Worm (Caenorhabditis elegans): ENCODE data around the gene dhhc-4.

dhhc-4 gene

DNA sequence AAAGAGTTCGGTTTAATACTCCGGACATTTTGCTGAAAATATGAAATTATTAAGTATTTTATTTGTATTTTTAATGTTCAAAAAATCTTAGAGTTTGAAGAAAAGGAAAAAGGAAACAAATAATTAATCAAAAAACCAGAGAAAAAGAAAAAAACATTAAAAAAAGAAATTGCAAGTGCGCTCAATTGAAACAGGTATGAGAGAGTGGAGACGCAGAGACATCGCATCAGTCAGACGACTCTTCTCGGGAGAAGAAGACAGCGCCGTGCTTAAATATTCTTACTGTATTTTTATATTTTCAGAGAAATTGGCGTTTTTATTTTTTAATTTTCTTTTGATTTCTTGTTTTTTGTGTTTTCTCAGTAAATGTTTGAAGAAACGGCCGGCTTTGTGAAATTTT lies 19.5 kb downstream of the dhhc-4 start, which contains the start of gene mrpl-36 (continued):
- peak in 1 of 2 experiments; percentile 5 for TF ChIP-seq mdl-1 (tag; optimal IDR thresholded peaks at IDR 0.05)
- no peak for TF ChIP-seq aha-1 (tag; optimal IDR thresholded peaks at IDR 0.05)
- no peak for TF ChIP-seq nhr-76 (tag; optimal IDR thresholded peaks at IDR 0.05)
- no peak for TF ChIP-seq zip-4 (GFP tag; optimal IDR thresholded peaks at IDR 0.05)
- TF ChIP-seq dsc-1 (tag; optimal IDR thresholded peaks at IDR 0.05) = no peak
- peak; percentile 50 to 61 for TF ChIP-seq lsy-2 (tag; optimal IDR thresholded peaks at IDR 0.05)
- TF ChIP-seq vab-15 (tag; optimal IDR thresholded peaks at IDR 0.05) = no peak
- peak; percentile 54 for TF ChIP-seq snu-23 (GFP tag; optimal IDR thresholded peaks at IDR 0.05)
- peak; percentile 30 for TF ChIP-seq C16A3.4 (tag; optimal IDR thresholded peaks at IDR 0.05)
- TF ChIP-seq nhr-28 (tag; optimal IDR thresholded peaks at IDR 0.05) = no peak
- TF ChIP-seq isw-1 (GFP tag; IDR thresholded peaks at IDR 0.05) = no peak
- no peak for TF ChIP-seq jun-1 (tag; optimal IDR thresholded peaks at IDR 0.05)
- TF ChIP-seq C34B4.2 (tag; optimal IDR thresholded peaks at IDR 0.05) = no peak
- TF ChIP-seq nhr-12 (tag; optimal IDR thresholded peaks at IDR 0.05) = no peak
- TF ChIP-seq fkh-4 (tag; optimal IDR thresholded peaks at IDR 0.05; ENCODE audit: borderline replicate concordance) = no peak
- peak; percentile 33 to 64 (median 39) for TF ChIP-seq dpl-1 (GFP tag; optimal IDR thresholded peaks at IDR 0.05)
- no peak for TF ChIP-seq nhr-11 (tag; optimal IDR thresholded peaks at IDR 0.05)
- no peak for TF ChIP-seq snpc-4 (tag; optimal IDR thresholded peaks at IDR 0.05)

DNA sequence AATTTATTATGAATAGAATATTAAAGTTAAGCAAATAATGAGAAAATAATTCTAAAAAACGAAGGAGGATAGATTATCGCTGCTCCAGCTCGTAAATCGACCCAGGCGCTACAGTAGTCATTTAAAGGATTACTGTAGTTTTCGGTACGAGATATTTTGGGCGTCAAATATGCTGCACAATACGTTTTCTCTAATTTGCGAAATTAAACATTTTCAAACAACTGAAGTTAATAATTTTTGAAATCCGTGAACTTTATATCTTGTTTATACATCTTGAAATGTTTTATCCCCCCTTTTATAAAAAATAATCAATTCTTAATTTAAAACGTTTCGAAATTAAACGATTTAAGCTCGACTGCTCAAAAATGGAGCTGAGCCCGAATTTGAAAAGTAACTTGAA lies 21.5 kb downstream of the dhhc-4 start, which contains the start of gene K11H3.2:
K11H3.2 (plus strand) TSS at position 301 of the 400 bp plus-strand sequence.
- no peak for TF ChIP-seq nhr-84 (tag; optimal IDR thresholded peaks at IDR 0.05)
- TF ChIP-seq nhr-47 (tag; optimal IDR thresholded peaks at IDR 0.05) = no peak
- no peak for TF ChIP-seq elt-2 (tag; optimal IDR thresholded peaks at IDR 0.05)
- no peak for TF ChIP-seq C16A3.4 (tag; optimal IDR thresholded peaks at IDR 0.05)
- no peak for TF ChIP-seq unc-130 (tag; optimal IDR thresholded peaks at IDR 0.05)

ce11 chrIII:9843715-9844114 lies 23.9 kb downstream of the dhhc-4 start, which contains the start of gene K11H3.5:
TSS of gene K11H3.5 (plus strand) at chrIII:9843768.
- TF ChIP-seq mab-9 (GFP tag; IDR thresholded peaks at IDR 0.05) (no peak), efl-1 (optimal IDR thresholded peaks at IDR 0.05) (no peak), efl-1 (GFP tag; optimal IDR thresholded peaks at IDR 0.05 in 1 of 2) (peak in 1 of 2 experiments; percentile 64)

- TF ChIP-seq lin-39 (tag; optimal IDR thresholded peaks at IDR 0.05) = no peak
- TF ChIP-seq alr-1 (tag; optimal IDR thresholded peaks at IDR 0.05; ENCODE audit: borderline replicate concordance) = no peak
- no peak for TF ChIP-seq rnt-1 (tag; optimal IDR thresholded peaks at IDR 0.05)
- TF ChIP-seq pax-3 (tag; optimal IDR thresholded peaks at IDR 0.05) = no peak
- TF ChIP-seq mab-9 (GFP tag; IDR thresholded peaks at IDR 0.05) = no peak
- no peak for TF ChIP-seq hlh-4 (tag; optimal IDR thresholded peaks at IDR 0.05)
- TF ChIP-seq lin-35 (GFP tag; optimal IDR thresholded peaks at IDR 0.05) = no peak
- no peak for TF ChIP-seq unc-62 (GFP tag; optimal IDR thresholded peaks at IDR 0.05)
- TF ChIP-seq dsc-1 (tag; optimal IDR thresholded peaks at IDR 0.05) = no peak
- no peak for TF ChIP-seq C04F5.9 (tag; optimal IDR thresholded peaks at IDR 0.05)
- TF ChIP-seq mef-2 (tag; optimal IDR thresholded peaks at IDR 0.05) = no peak
- TF ChIP-seq fkh-8 (tag; optimal IDR thresholded peaks at IDR 0.05) = no peak
- TF ChIP-seq ceh-63 (GFP tag; optimal IDR thresholded peaks at IDR 0.05) = no peak
- no peak for TF ChIP-seq nhr-77 (tag; optimal IDR thresholded peaks at IDR 0.05)
- no peak for TF ChIP-seq egl-27 (tag; optimal IDR thresholded peaks at IDR 0.05)
- no peak for TF ChIP-seq efl-1 (optimal IDR thresholded peaks at IDR 0.05)
- TF ChIP-seq efl-1 (GFP tag; optimal IDR thresholded peaks at IDR 0.05 in 1 of 2) = no peak
These were observed 32.7 kb downstream of the dhhc-4 start, which contains the start of gene K11H3.8 for ce11 chrIII:9834888-9835287. TSS of gene K11H3.8 (plus strand) at chrIII:9835188.

Data from whole organism, L1 larva.